Worm (Caenorhabditis elegans): Measurements from ENCODE around the gene idh-2.

- TF ChIP-seq flt-1 (GFP tag; IDR thresholded peaks at IDR 0.05) (no peak), hmg-4 (GFP tag; optimal IDR thresholded peaks at IDR 0.05) (no peak), tbx-37 (GFP tag; conservative IDR thresholded peaks at IDR 0.05) (no peak), tbx-11 (GFP tag; IDR thresholded peaks at IDR 0.05) (no peak), aly-1 (tag; optimal IDR thresholded peaks at IDR 0.05) (no peak), ceh-13 (GFP tag; optimal IDR thresholded peaks at IDR 0.05) (no peak), ama-1 (optimal IDR thresholded peaks at IDR 0.05) (no peak), tra-4 (tag; optimal IDR thresholded peaks at IDR 0.05) (no peak), pes-1 (GFP tag; IDR thresholded peaks at IDR 0.05) (no peak), F13C5.2 (tag; optimal IDR thresholded peaks at IDR 0.05) (no peak), hmbx-1 (tag; optimal IDR thresholded peaks at IDR 0.05) (no peak), scrt-1 (GFP tag; IDR thresholded peaks at IDR 0.05) (no peak)
Observed at ce11 chrX:11245056-11245455, 29.3 kb downstream of the idh-2 start.
